Fruit fly (Drosophila melanogaster): ENCODE data around the gene CG3091.

The CG3091 gene

dm6 chrX:2288327-2288726 is 34.3 kb upstream of the CG3091 start:
- TF ChIP-seq Crg-1 (GFP tag; optimal IDR thresholded peaks at IDR 0.05) (no peak), CG33017 (tag; optimal IDR thresholded peaks at IDR 0.05) (no peak), ovo (GFP tag; optimal IDR thresholded peaks at IDR 0.05) (no peak), CG7045 (GFP tag; optimal IDR thresholded peaks at IDR 0.05) (no peak), CG7101 (tag; optimal IDR thresholded peaks at IDR 0.05) (no peak), CG11617 (GFP tag; optimal IDR thresholded peaks at IDR 0.05) (no peak), CG5204 (GFP tag; optimal IDR thresholded peaks at IDR 0.05) (no peak), Hr96 (GFP tag; optimal IDR thresholded peaks at IDR 0.05) (no peak), cic (GFP tag; optimal IDR thresholded peaks at IDR 0.05) (no peak), cnc (optimal IDR thresholded peaks at IDR 0.05) (no peak), toe (GFP tag; optimal IDR thresholded peaks at IDR 0.05) (no peak), Mnt (GFP tag; optimal IDR thresholded peaks at IDR 0.05) (no peak), Clk (GFP tag; optimal IDR thresholded peaks at IDR 0.05) (no peak)

dm6 chrX:2286985-2287384 is 33.0 kb upstream of the CG3091 start:
- TF ChIP-seq CG33017 (tag; optimal IDR thresholded peaks at IDR 0.05): no peak
- TF ChIP-seq tj (GFP tag; optimal IDR thresholded peaks at IDR 0.05): peak; percentile 32

dm6 chrX:2286255-2286654 is 32.3 kb upstream of the CG3091 start:
- TF ChIP-seq cnc (optimal IDR thresholded peaks at IDR 0.05): no peak
- peak; percentile 11 for TF ChIP-seq pad (GFP tag; optimal IDR thresholded peaks at IDR 0.05)
- no peak for TF ChIP-seq ovo (GFP tag; optimal IDR thresholded peaks at IDR 0.05)
- TF ChIP-seq kay (GFP tag; ENCODE audit: borderline replicate concordance): no peak
- no peak for TF ChIP-seq CG7101 (tag; optimal IDR thresholded peaks at IDR 0.05)
- TF ChIP-seq CG11617 (GFP tag; optimal IDR thresholded peaks at IDR 0.05): no peak
- no peak for TF ChIP-seq Hr96 (GFP tag; optimal IDR thresholded peaks at IDR 0.05)
- no peak for TF ChIP-seq toe (GFP tag; optimal IDR thresholded peaks at IDR 0.05)
- TF ChIP-seq tj (GFP tag; optimal IDR thresholded peaks at IDR 0.05): no peak
- no peak for TF ChIP-seq CG12768 (GFP tag; optimal IDR thresholded peaks at IDR 0.05)
- TF ChIP-seq bab1 (GFP tag; optimal IDR thresholded peaks at IDR 0.05): no peak
- TF ChIP-seq CG14711 (tag; optimal IDR thresholded peaks at IDR 0.05): no peak
- peak; percentile 79 for TF ChIP-seq Mnt (GFP tag; optimal IDR thresholded peaks at IDR 0.05)
- TF ChIP-seq CG33017 (tag; optimal IDR thresholded peaks at IDR 0.05): no peak
- no peak for TF ChIP-seq Clk (GFP tag; optimal IDR thresholded peaks at IDR 0.05)
- peak; percentile 62 for TF ChIP-seq cic (GFP tag; optimal IDR thresholded peaks at IDR 0.05)
- TF ChIP-seq Crg-1 (GFP tag; optimal IDR thresholded peaks at IDR 0.05): no peak
- TF ChIP-seq CG5204 (GFP tag; optimal IDR thresholded peaks at IDR 0.05): no peak
- TF ChIP-seq CG7045 (GFP tag; optimal IDR thresholded peaks at IDR 0.05): no peak
- no peak for TF ChIP-seq CG1620 (GFP tag; optimal IDR thresholded peaks at IDR 0.05)

DNA sequence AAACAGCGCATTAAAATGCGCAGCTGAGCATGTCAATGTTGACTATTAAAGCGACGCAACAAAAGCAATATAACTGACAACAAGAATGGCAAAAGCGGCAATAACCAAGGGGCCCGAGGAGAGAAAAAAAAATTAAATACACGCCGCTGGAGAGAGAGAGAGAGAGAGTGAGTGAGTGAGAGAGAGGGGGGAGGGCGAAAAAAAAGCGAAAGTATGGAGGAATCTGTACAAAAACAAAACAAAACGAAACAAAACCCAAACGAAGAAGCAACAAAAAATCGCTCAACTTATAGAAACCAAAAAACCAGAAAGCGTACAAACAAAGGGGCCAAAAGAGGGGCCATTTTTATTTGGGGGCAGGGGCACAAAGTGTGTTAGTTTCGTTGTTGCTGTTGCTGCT is 29.5 kb upstream of the CG3091 start:
- TF ChIP-seq bab1 (GFP tag; optimal IDR thresholded peaks at IDR 0.05) (no peak), CG33017 (tag; optimal IDR thresholded peaks at IDR 0.05) (no peak), cic (GFP tag; optimal IDR thresholded peaks at IDR 0.05) (no peak), Mnt (GFP tag; optimal IDR thresholded peaks at IDR 0.05) (no peak), kay (GFP tag; ENCODE audit: borderline replicate concordance) (no peak), CG11617 (GFP tag; optimal IDR thresholded peaks at IDR 0.05) (no peak), CG7045 (GFP tag; optimal IDR thresholded peaks at IDR 0.05) (no peak), toe (GFP tag; optimal IDR thresholded peaks at IDR 0.05) (no peak), ovo (GFP tag; optimal IDR thresholded peaks at IDR 0.05) (no peak), CG1620 (GFP tag; optimal IDR thresholded peaks at IDR 0.05) (no peak), CG12768 (GFP tag; optimal IDR thresholded peaks at IDR 0.05) (no peak), Crg-1 (GFP tag; optimal IDR thresholded peaks at IDR 0.05) (no peak), CG14711 (tag; optimal IDR thresholded peaks at IDR 0.05) (no peak), Hr96 (GFP tag; optimal IDR thresholded peaks at IDR 0.05) (no peak), tj (GFP tag; optimal IDR thresholded peaks at IDR 0.05) (no peak), Clk (GFP tag; optimal IDR thresholded peaks at IDR 0.05) (no peak)

DNA sequence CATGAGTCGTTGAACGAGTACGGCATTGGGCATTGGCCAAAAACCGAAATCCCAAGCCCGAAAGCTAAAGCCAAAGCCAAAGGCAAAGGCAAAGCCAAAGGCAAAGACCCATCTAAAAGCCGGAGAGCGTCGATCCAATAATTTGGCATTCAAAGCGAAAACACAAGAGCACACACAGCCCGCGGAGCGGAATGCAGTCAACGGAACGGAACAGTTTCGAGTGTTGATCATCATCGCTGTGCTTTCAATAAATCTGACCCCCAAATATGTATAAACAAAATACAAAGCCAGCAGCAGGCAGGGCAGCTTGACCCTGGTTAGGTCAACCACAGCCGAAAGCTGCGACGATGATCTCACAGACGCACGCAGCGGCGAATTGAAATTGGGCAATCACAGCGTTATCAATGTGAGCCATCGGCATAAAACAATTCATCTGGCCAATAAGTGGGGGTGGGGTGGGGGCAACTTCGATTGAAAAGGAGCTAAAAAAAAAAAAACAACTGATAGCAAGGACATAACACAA is 24.8 kb upstream of the CG3091 start:
- TF ChIP-seq CG11617 (GFP tag; optimal IDR thresholded peaks at IDR 0.05): no peak
- TF ChIP-seq CG7101 (tag; optimal IDR thresholded peaks at IDR 0.05): no peak
- no peak for TF ChIP-seq bab1 (GFP tag; optimal IDR thresholded peaks at IDR 0.05)
- no peak for TF ChIP-seq cic (GFP tag; optimal IDR thresholded peaks at IDR 0.05)
- TF ChIP-seq CG1620 (GFP tag; optimal IDR thresholded peaks at IDR 0.05): no peak
- no peak for TF ChIP-seq toe (GFP tag; optimal IDR thresholded peaks at IDR 0.05)
- no peak for TF ChIP-seq CG7045 (GFP tag; optimal IDR thresholded peaks at IDR 0.05)
- no peak for TF ChIP-seq Clk (GFP tag; optimal IDR thresholded peaks at IDR 0.05)
- TF ChIP-seq cnc (optimal IDR thresholded peaks at IDR 0.05): no peak
- no peak for TF ChIP-seq Crg-1 (GFP tag; optimal IDR thresholded peaks at IDR 0.05)
- no peak for TF ChIP-seq pad (GFP tag; optimal IDR thresholded peaks at IDR 0.05)
- no peak for TF ChIP-seq tj (GFP tag; optimal IDR thresholded peaks at IDR 0.05)
- no peak for TF ChIP-seq CG5204 (GFP tag; optimal IDR thresholded peaks at IDR 0.05)
- TF ChIP-seq CG12768 (GFP tag; optimal IDR thresholded peaks at IDR 0.05): no peak

dm6 chrX:2275249-2275872 is 21.4 kb upstream of the CG3091 start, which contains the start of gene Vml:
Gene Vml (plus strand): TSS chrX:2275822.
- TF ChIP-seq tj (GFP tag; optimal IDR thresholded peaks at IDR 0.05): peak; percentile 95
- TF ChIP-seq CG11617 (GFP tag; optimal IDR thresholded peaks at IDR 0.05): no peak
